Worm (Caenorhabditis elegans) whole organism, L2 larva: ENCODE measurements around the gene Y32G9A.2.

Experiments used
- C34F6.9 ChIP-seq: fragments of 150-350 bp; optimal IDR thresholded peaks from 2 replicates; lab custom pipeline; 2014; ENCODE audit warnings: missing biosample characterization, missing genetic modification characterization
- ZK546.5 ChIP-seq: sonication (generic microtip); optimal IDR thresholded peaks from 2 replicates; lab custom pipeline; 2017; ENCODE audit warnings: missing biosample characterization, missing genetic modification characterization
- ceh-82 ChIP-seq: fragments of 150-350 bp; optimal IDR thresholded peaks from 2 replicates; lab custom pipeline; 2014; ENCODE audit warnings: missing biosample characterization, missing genetic modification characterization
- elt-1 ChIP-seq: fragments of 150-350 bp; optimal IDR thresholded peaks from 2 replicates; lab custom pipeline; 2014; ENCODE audit warnings: missing biosample characterization, missing genetic modification characterization
- elt-3 ChIP-seq: sonication (generic microtip); optimal IDR thresholded peaks from 2 replicates; lab custom pipeline; 2017; ENCODE audit warnings: missing biosample characterization, missing genetic modification characterization
- lin-11 ChIP-seq: fragments of 150-350 bp; sonication (generic microtip); optimal IDR thresholded peaks from 2 replicates; lab custom pipeline; 2014; ENCODE audit warnings: missing biosample characterization, missing genetic modification characterization, inconsistent platforms, mixed read lengths
- lin-39 ChIP-seq: fragments of 150-350 bp; optimal IDR thresholded peaks from 2 replicates; lab custom pipeline; 2014; ENCODE audit warnings: missing biosample characterization, missing genetic modification reagents, missing genetic modification characterization
- nhr-237 ChIP-seq: fragments of 150-350 bp; optimal IDR thresholded peaks from 2 replicates; lab custom pipeline; 2014; ENCODE audit warnings: missing biosample characterization, missing genetic modification characterization
- nhr-25 ChIP-seq: fragments of 150-350 bp; sonication (generic microtip); optimal IDR thresholded peaks from 3 replicates; lab custom pipeline; 2014; ENCODE audit warnings: missing biosample characterization, missing genetic modification characterization
- skn-1 ChIP-seq: sonication (generic microtip); optimal IDR thresholded peaks from 2 replicates; lab custom pipeline; 2017; ENCODE audit warnings: missing biosample characterization, missing genetic modification characterization
- unc-39 ChIP-seq: fragments of 150-350 bp; optimal IDR thresholded peaks from 2 replicates; lab custom pipeline; 2014; ENCODE audit warnings: missing biosample characterization, missing genetic modification characterization
- unc-62 ChIP-seq: fragments of 150-350 bp; optimal IDR thresholded peaks from 2 replicates; lab custom pipeline; 2014; ENCODE audit warnings: missing biosample characterization, missing genetic modification reagents, missing genetic modification characterization
- ztf-11 ChIP-seq: sonication (generic microtip); optimal IDR thresholded peaks from 2 replicates; lab custom pipeline; 2017; ENCODE audit warnings: missing biosample characterization, missing genetic modification characterization

DNA sequence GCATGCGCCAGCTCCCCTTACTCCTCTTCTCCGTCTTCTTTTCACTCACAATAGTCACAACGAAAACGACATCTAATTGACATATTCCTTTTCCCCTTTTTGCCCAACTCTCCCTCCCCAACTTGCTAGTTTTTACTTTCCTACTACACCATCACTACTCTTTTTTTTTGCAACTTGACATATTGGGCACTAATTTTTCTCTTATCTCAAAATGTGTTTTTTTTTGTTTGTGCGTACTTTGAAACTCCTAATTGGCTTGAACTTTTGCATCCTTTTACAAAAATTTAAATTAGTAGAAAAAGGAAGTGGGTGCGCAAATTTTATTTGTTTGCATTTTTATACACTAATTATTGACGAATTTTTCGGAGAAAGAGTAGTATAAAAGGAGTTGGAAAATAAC lies 17.2 kb downstream of the Y32G9A.2 start:
- TF ChIP-seq ztf-11 (tag; lab: Kevin White, UChicago) = no peak
- TF ChIP-seq unc-39 = no peak
- no peak for TF ChIP-seq elt-1 (tag; lab: Kevin White, UChicago)
- no peak for TF ChIP-seq unc-62 (GFP tag; lab: Kevin White, UChicago)
- TF ChIP-seq elt-3 = no peak
- no peak for TF ChIP-seq lin-11 (tag; lab: Kevin White, UChicago)
- no peak for TF ChIP-seq ZK546.5
- TF ChIP-seq ceh-82 (tag; lab: Kevin White, UChicago) = no peak
- no peak for TF ChIP-seq skn-1 (tag; lab: Kevin White, UChicago)
- no peak for TF ChIP-seq nhr-237 (tag; lab: Kevin White, UChicago)
- TF ChIP-seq C34F6.9 (tag; lab: Kevin White, UChicago) = no peak
- no peak for TF ChIP-seq nhr-25 (tag; lab: Kevin White, UChicago)
- TF ChIP-seq lin-39 (tag; lab: Kevin White, UChicago) = no peak
